Worm (Caenorhabditis elegans): ENCODE results near the gene T16H12.13.

T16H12.13 gene

DNA sequence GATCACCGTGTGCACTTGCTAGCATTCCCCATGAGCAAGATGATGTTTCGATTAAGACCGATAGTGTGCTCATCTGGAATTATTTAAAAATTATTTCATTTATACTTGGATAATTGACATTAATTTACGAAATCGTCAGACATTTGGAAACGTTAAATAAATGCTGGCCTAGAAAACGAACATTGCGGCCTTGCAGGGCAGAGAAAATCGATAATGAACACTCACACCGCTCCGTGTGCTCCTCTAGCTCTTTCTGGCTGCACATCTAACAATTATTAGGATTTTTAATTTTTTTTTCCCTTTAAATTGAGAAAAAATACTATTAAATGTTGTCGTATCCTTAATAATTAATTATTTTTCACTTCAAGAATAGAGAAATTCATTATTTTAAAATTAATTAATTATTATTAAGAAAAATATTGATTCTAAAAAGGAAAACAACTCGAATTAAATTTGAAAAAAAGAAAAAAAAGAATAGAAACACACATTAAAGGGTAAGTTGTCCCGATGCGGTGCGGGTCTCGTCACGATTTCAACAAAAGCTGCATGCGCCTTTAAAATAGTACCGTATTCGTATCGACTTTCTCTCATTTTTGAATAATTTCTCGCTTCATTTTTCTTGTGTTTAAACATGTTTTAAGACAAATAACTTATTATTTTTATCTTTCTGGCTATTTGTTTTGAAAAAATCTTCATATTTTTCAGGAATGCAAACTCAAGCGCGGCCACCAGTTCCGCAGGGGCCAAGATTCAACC lies 35.1 kb downstream of the T16H12.13 start, which contains the start of the genes gtf-2H3 and ham-3:
Gene gtf-2H3, minus strand, starts transcription at position 73 of the 756 bp plus-strand sequence.
Gene ham-3, plus strand, starts transcription at position 706 of the 756 bp plus-strand sequence.
- TF ChIP-seq mep-1 (tag; optimal IDR thresholded peaks at IDR 0.05), result no peak
- TF ChIP-seq ces-1 (GFP tag; optimal IDR thresholded peaks at IDR 0.05), result peak; percentile 47

DNA sequence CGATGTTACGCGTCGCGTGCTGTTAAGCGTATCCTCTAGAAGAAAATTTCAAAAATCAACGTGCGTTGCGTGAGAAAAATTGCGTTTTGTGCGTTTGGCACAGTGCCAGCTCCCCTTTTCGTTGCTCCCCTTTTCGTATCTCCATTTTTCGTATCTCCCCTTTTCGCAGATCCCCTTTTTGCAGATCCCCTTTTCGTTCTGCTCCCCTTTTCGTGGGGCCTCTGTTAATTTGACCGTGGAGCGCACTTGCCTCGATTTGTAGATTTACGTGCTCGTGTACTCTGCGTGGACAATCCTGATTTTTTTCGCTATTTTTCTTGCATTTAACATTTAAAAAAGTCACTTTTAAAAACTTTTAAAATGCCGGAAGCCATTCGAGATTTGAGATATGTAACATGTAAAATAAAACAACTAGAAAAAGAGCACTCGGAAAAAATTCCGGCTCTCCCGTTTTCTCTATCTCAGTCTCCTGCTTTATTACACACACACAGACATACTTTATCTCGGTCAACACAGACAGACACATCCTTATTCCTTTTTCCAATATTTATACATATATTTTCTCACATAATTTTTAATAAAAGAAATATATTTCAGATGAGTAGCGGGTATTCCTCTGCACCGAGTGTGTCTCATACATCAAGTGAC lies 38.5 kb downstream of the T16H12.13 start, which contains the start of gene ttll-4:
Gene ttll-4, plus strand, starts transcription at position 598 of the 648 bp plus-strand sequence.
- TF ChIP-seq nhr-2 (tag; optimal IDR thresholded peaks at IDR 0.05), result no peak
- no peak for TF ChIP-seq ceh-43 (GFP tag; optimal IDR thresholded peaks at IDR 0.05)
- peak; percentile 79 for TF ChIP-seq ces-1 (GFP tag; optimal IDR thresholded peaks at IDR 0.05)
- TF ChIP-seq drap-1 (GFP tag; optimal IDR thresholded peaks at IDR 0.05), result peak; percentile 21
- no peak for TF ChIP-seq elt-1 (tag; optimal IDR thresholded peaks at IDR 0.05; ENCODE audit: borderline replicate concordance, insufficient read depth)
- TF ChIP-seq pha-4 (tag; optimal IDR thresholded peaks at IDR 0.05), result no peak
- no peak for TF ChIP-seq nhr-28 (tag; optimal IDR thresholded peaks at IDR 0.05)
- peak; percentile 14 for TF ChIP-seq lsy-2 (tag; optimal IDR thresholded peaks at IDR 0.05)
- TF ChIP-seq mls-2 (tag; optimal IDR thresholded peaks at IDR 0.05), result peak; percentile 38
- peak; percentile 22 for TF ChIP-seq unc-120 (tag; optimal IDR thresholded peaks at IDR 0.05; ENCODE audit: poor library complexity, severe bottlenecking)
- no peak for TF ChIP-seq bed-3 (GFP tag; optimal IDR thresholded peaks at IDR 0.05)
- TF ChIP-seq nhr-12 (tag; optimal IDR thresholded peaks at IDR 0.05), result no peak
- peak; percentile 65 for TF ChIP-seq lin-13 (tag; optimal IDR thresholded peaks at IDR 0.05)
- TF ChIP-seq cnd-1 (tag; optimal IDR thresholded peaks at IDR 0.05), result peak; percentile 10
- peak; percentile 48 for TF ChIP-seq M03D4.4 (tag; optimal IDR thresholded peaks at IDR 0.05)
- TF ChIP-seq elt-3 (tag; optimal IDR thresholded peaks at IDR 0.05), result no peak
- no peak for TF ChIP-seq flh-1 (GFP tag; optimal IDR thresholded peaks at IDR 0.05)
- TF ChIP-seq mab-5 (tag; optimal IDR thresholded peaks at IDR 0.05), result no peak
- TF ChIP-seq lin-32 (GFP tag; optimal IDR thresholded peaks at IDR 0.05), result peak; percentile 24
- TF ChIP-seq zip-8 (tag; optimal IDR thresholded peaks at IDR 0.05), result no peak
- peak; percentile 60 for TF ChIP-seq mep-1 (tag; optimal IDR thresholded peaks at IDR 0.05)
- peak; percentile 68 for TF ChIP-seq sptf-1 (tag; optimal IDR thresholded peaks at IDR 0.05)
- TF ChIP-seq unc-62 (GFP tag; optimal IDR thresholded peaks at IDR 0.05), result no peak
- no peak for TF ChIP-seq unc-39 (tag; optimal IDR thresholded peaks at IDR 0.05)
- TF ChIP-seq snpc-4 (tag; optimal IDR thresholded peaks at IDR 0.05), result no peak

DNA sequence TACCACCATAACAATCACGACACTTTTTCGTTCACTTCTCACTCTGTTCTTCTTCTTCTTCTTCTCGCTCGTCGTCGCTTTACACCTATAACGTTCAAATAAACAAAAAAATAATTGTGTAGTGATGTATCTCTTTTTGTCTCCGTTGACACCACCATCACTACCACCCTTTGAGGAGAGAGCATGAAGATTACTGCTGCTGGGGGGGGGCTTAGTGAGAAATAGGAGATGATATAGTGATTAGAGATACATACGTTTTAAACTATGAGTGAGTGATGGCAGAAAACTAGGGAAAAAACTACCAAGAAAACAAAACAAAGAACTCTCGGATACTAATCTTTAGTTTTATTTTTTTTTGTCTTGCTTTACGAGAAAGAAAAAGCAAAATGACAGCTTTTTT lies 41.2 kb downstream of the T16H12.13 start:
- TF ChIP-seq nhr-12 (tag; optimal IDR thresholded peaks at IDR 0.05) (no peak), M03D4.4 (tag; optimal IDR thresholded peaks at IDR 0.05) (no peak), flh-1 (GFP tag; optimal IDR thresholded peaks at IDR 0.05) (no peak), ham-2 (GFP tag; optimal IDR thresholded peaks at IDR 0.05) (no peak), ceh-39 (tag; optimal IDR thresholded peaks at IDR 0.05) (no peak), lin-32 (GFP tag; optimal IDR thresholded peaks at IDR 0.05) (no peak), mep-1 (tag; optimal IDR thresholded peaks at IDR 0.05) (no peak), pha-4 (tag; optimal IDR thresholded peaks at IDR 0.05) (no peak), ceh-43 (GFP tag; optimal IDR thresholded peaks at IDR 0.05) (no peak)

DNA sequence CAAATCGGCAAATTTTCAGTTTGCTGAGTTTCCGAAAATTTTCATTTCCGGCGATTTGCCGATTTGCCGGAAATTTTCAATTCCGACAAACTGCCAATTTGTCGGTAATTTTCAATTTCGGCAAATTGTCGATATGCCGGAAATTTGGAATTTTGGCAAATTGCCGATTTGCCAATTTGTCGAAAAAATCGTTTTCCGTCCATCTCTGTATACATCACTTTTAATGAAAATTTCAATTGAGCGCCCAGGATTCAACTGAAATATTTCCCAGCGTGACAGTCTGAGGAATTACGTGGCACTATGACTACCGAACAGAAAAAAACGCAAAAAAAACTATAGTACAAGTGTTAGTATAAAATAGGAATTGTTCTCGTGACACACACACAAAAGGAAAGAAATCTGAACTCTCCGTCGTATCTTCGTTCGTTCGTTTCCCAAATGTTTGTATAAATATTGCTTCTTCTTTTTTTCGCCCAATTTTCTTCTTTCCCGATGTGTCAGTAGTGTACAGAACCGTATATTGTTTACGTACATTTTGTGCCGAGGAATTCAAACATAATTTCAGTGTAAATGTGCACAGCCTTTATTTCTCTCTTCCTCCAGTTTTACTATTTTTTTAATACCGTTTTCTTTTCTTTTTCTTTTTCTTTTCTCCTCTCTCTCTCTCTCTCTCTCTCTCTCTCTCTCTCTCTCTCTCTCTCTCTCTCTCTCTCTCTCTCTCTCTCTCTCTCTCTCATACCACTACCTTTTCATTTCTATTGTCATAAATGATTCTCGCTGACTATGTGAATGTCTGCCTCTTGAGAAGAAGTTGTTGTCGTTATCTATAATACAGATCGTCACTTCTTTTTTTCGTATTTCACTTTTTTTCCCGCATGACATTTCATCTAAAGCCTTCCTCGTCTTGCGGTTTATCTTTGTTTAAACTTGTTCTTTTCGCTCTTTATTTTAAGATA lies 47.6 kb downstream of the T16H12.13 start:
- TF ChIP-seq flh-1 (GFP tag; optimal IDR thresholded peaks at IDR 0.05), result no peak
- TF ChIP-seq pha-4 (tag; optimal IDR thresholded peaks at IDR 0.05), result no peak
- no peak for TF ChIP-seq M03D4.4 (tag; optimal IDR thresholded peaks at IDR 0.05)
- TF ChIP-seq tbx-8 (GFP tag; optimal IDR thresholded peaks at IDR 0.05), result no peak
- no peak for TF ChIP-seq nhr-28 (tag; optimal IDR thresholded peaks at IDR 0.05)
- no peak for TF ChIP-seq hlh-1 (tag; optimal IDR thresholded peaks at IDR 0.05)
- TF ChIP-seq nhr-2 (tag; optimal IDR thresholded peaks at IDR 0.05), result no peak
- TF ChIP-seq lin-13 (tag; optimal IDR thresholded peaks at IDR 0.05), result no peak
- no peak for TF ChIP-seq ces-1 (GFP tag; optimal IDR thresholded peaks at IDR 0.05)
- no peak for TF ChIP-seq ceh-83 (GFP tag; optimal IDR thresholded peaks at IDR 0.05)
- no peak for TF ChIP-seq zip-8 (tag; optimal IDR thresholded peaks at IDR 0.05)
- TF ChIP-seq mab-5 (tag; optimal IDR thresholded peaks at IDR 0.05), result no peak
- no peak for TF ChIP-seq lsy-2 (tag; optimal IDR thresholded peaks at IDR 0.05)
- TF ChIP-seq unc-120 (tag; optimal IDR thresholded peaks at IDR 0.05; ENCODE audit: poor library complexity, severe bottlenecking), result no peak
- TF ChIP-seq cnd-1 (tag; optimal IDR thresholded peaks at IDR 0.05), result no peak
- no peak for TF ChIP-seq ceh-39 (tag; optimal IDR thresholded peaks at IDR 0.05)
- no peak for TF ChIP-seq bed-3 (GFP tag; optimal IDR thresholded peaks at IDR 0.05)
- no peak for TF ChIP-seq snpc-4 (tag; optimal IDR thresholded peaks at IDR 0.05)
- no peak for TF ChIP-seq ceh-43 (GFP tag; optimal IDR thresholded peaks at IDR 0.05)

Measured in whole organism, mixed stage, embryonic.